Fruit fly (Drosophila melanogaster) whole organism, embryonic: Measurements from ENCODE around the gene Jon99Ci.

Experiments used
- Ada2b ChIP-seq: fragments of 200-800 bp; sonication (Bioruptor generic); IDR thresholded peaks from 2 replicates; pipeline ENCODE4 v1.3.6; 2022; ENCODE audit warnings: missing biosample characterization, missing genetic modification characterization
- Antp ChIP-seq: fragments of 200-800 bp; sonication (Bioruptor generic); optimal IDR thresholded peaks from 3 replicates; lab custom pipeline; 2016; ENCODE audit warnings: missing biosample characterization, missing genetic modification characterization
- Awh ChIP-seq: fragments of 200-800 bp; sonication (Bioruptor generic); IDR thresholded peaks from 2 replicates; pipeline ENCODE4, ENCODE4 v1.3.6; 2022; ENCODE audit warnings: missing biosample characterization, missing genetic modification characterization
- BtbVII ChIP-seq: fragments of 200-800 bp; sonication (Bioruptor generic); optimal IDR thresholded peaks from 3 replicates; lab custom pipeline; 2017; ENCODE audit warnings: missing biosample characterization, mild to moderate bottlenecking, missing genetic modification characterization
- CG10431 ChIP-seq: fragments of 200-800 bp; sonication (Bioruptor generic); optimal IDR thresholded peaks from 3 replicates; lab custom pipeline; 2018; ENCODE audit warnings: missing biosample characterization, mild to moderate bottlenecking, missing genetic modification characterization
- CG12769 ChIP-seq: fragments of 200-800 bp; sonication (Bioruptor generic); optimal IDR thresholded peaks from 2 replicates; lab custom pipeline; 2019; ENCODE audit warnings: missing biosample characterization, mild to moderate bottlenecking, missing genetic modification characterization, moderate library complexity
- CG12942 ChIP-seq: fragments of 200-800 bp; sonication (Bioruptor generic); optimal IDR thresholded peaks from 3 replicates; lab custom pipeline; 2016; ENCODE audit warnings: missing biosample characterization, missing genetic modification characterization
- CG15073 ChIP-seq: fragments of 200-800 bp; sonication (Bioruptor generic); optimal IDR thresholded peaks from 2 replicates; lab custom pipeline; 2016; ENCODE audit warnings: missing biosample characterization, missing genetic modification characterization
- CG17385 ChIP-seq: fragments of 200-800 bp; sonication (Bioruptor generic); optimal IDR thresholded peaks from 3 replicates; lab custom pipeline; 2018; ENCODE audit warnings: missing biosample characterization, mild to moderate bottlenecking, missing genetic modification characterization
- CG17568 ChIP-seq: fragments of 200-800 bp; sonication (Bioruptor generic); optimal IDR thresholded peaks from 2 replicates; lab custom pipeline; 2018; ENCODE audit warnings: missing biosample characterization, mild to moderate bottlenecking, missing genetic modification characterization, moderate library complexity
- CG17612 ChIP-seq: fragments of 200-800 bp; sonication (Bioruptor generic); IDR thresholded peaks from 2 replicates; pipeline ENCODE4 v1.3.6; 2022; ENCODE audit warnings: missing biosample characterization, missing genetic modification characterization
- CG18476 ChIP-seq: fragments of 200-800 bp; sonication (Bioruptor generic); optimal IDR thresholded peaks from 2 replicates; lab custom pipeline; 2016; ENCODE audit warnings: missing biosample characterization, mild to moderate bottlenecking, missing genetic modification characterization
- CG18764 ChIP-seq: fragments of 200-800 bp; sonication (Bioruptor generic); optimal IDR thresholded peaks from 3 replicates; lab custom pipeline; 2016; ENCODE audit warnings: missing biosample characterization, missing genetic modification characterization
- CG2116 ChIP-seq: fragments of 200-800 bp; sonication (Bioruptor generic); optimal IDR thresholded peaks from 3 replicates; lab custom pipeline; 2018; ENCODE audit warnings: missing biosample characterization, mild to moderate bottlenecking, missing genetic modification characterization
- CG2202 ChIP-seq: fragments of 200-800 bp; sonication (Bioruptor generic); optimal IDR thresholded peaks from 2 replicates; lab custom pipeline; 2018; ENCODE audit warnings: missing biosample characterization, mild to moderate bottlenecking, missing genetic modification characterization
- CG30020 ChIP-seq: fragments of 200-800 bp; optimal IDR thresholded peaks from 2 replicates; lab custom pipeline; 2019; ENCODE audit warnings: missing biosample characterization, mild to moderate bottlenecking, missing genetic modification characterization, moderate library complexity
- CG34376 ChIP-seq: fragments of 200-800 bp; sonication (Bioruptor generic); optimal IDR thresholded peaks from 2 replicates; lab custom pipeline; 2018; ENCODE audit warnings: missing biosample characterization, mild to moderate bottlenecking, missing genetic modification characterization
- CG3726 ChIP-seq: fragments of 200-800 bp; sonication (Bioruptor generic); IDR thresholded peaks from 3 replicates; pipeline ENCODE4, ENCODE4 v1.3.6; 2022; ENCODE audit warnings: missing biosample characterization, missing genetic modification characterization
- CG4282 ChIP-seq: fragments of 200-800 bp; sonication (Bioruptor generic); optimal IDR thresholded peaks from 2 replicates; lab custom pipeline; 2016; ENCODE audit warnings: missing biosample characterization, missing genetic modification characterization
- CG4360 ChIP-seq: fragments of 200-800 bp; sonication (Bioruptor generic); IDR thresholded peaks from 2 replicates; pipeline ENCODE4 v1.3.6; 2022; ENCODE audit warnings: missing biosample characterization, missing genetic modification characterization
- CG4854 ChIP-seq: fragments of 200-800 bp; sonication (Bioruptor generic); optimal IDR thresholded peaks from 2 replicates; lab custom pipeline; 2016; ENCODE audit warnings: missing biosample characterization, missing genetic modification characterization, inconsistent platforms
- CG6254 ChIP-seq: fragments of 200-800 bp; sonication (Bioruptor generic); optimal IDR thresholded peaks from 3 replicates; lab custom pipeline; 2017; ENCODE audit warnings: mild to moderate bottlenecking, missing biosample characterization, missing genetic modification reagents, missing genetic modification characterization
- CG9215 ChIP-seq: fragments of 200-800 bp; sonication (Bioruptor generic); IDR thresholded peaks from 2 replicates; pipeline ENCODE4 v1.3.6; 2022; ENCODE audit warnings: missing biosample characterization, missing genetic modification characterization
- CG9797 ChIP-seq: fragments of 200-800 bp; sonication (Bioruptor generic); optimal IDR thresholded peaks from 3 replicates; lab custom pipeline; 2018; ENCODE audit warnings: missing biosample characterization, mild to moderate bottlenecking, missing genetic modification characterization
- Chrac-16 ChIP-seq: fragments of 200-800 bp; sonication (Bioruptor generic); optimal IDR thresholded peaks from 3 replicates; lab custom pipeline; 2016; ENCODE audit warnings: missing biosample characterization, missing genetic modification characterization
- Elba2 ChIP-seq: fragments of 200-800 bp; sonication (Bioruptor generic); optimal IDR thresholded peaks from 3 replicates; lab custom pipeline; 2016; ENCODE audit warnings: missing biosample characterization, missing genetic modification characterization
- HLH3B ChIP-seq: fragments of 200-800 bp; sonication (Bioruptor generic); IDR thresholded peaks from 2 replicates; pipeline ENCODE4 v1.3.6; 2022; ENCODE audit warnings: missing biosample characterization, missing genetic modification characterization
- Hand ChIP-seq: fragments of 200-800 bp; sonication (Bioruptor generic); optimal IDR thresholded peaks from 2 replicates; lab custom pipeline; 2017; ENCODE audit warnings: mild to moderate bottlenecking, missing biosample characterization, missing genetic modification reagents, missing genetic modification characterization
- Hr3 ChIP-seq: fragments of 200-800 bp; sonication (Bioruptor generic); optimal IDR thresholded peaks from 3 replicates; lab custom pipeline; 2016; ENCODE audit warnings: missing biosample characterization, missing genetic modification characterization
- Kr ChIP-seq: fragments of 200-800 bp; sonication (Bioruptor generic); optimal IDR thresholded peaks from 2 replicates; lab custom pipeline; 2017; ENCODE audit warnings: missing biosample characterization, mild to moderate bottlenecking, missing genetic modification characterization
- Pdp1 ChIP-seq, 2 experiments: fragments of 200-800 bp; sonication (Bioruptor generic); optimal IDR thresholded peaks; 3 replicates each; lab custom pipeline; 2016; ENCODE audit warnings: missing biosample characterization in 2 of 2, missing genetic modification characterization in 2 of 2, mild to moderate bottlenecking in 1 of 2, moderate library complexity in 1 of 2
- Poxn ChIP-seq: fragments of 200-800 bp; sonication (Bioruptor generic); IDR thresholded peaks from 2 replicates; pipeline ENCODE4 v1.3.6; 2022; ENCODE audit warnings: missing biosample characterization, missing genetic modification characterization
- Side ChIP-seq: fragments of 200-800 bp; sonication (Bioruptor generic); optimal IDR thresholded peaks from 2 replicates; lab custom pipeline; 2016; ENCODE audit warnings: missing biosample characterization, missing genetic modification characterization
- Stat92E ChIP-seq, 3 experiments: fragments of >200 bp in 2 of 3; fragments of 200-800 bp in 1 of 3; sonication (Bioruptor generic) in 1 of 3; optimal IDR thresholded peaks; 2 replicates each; lab custom pipeline; 2017 to 2019; ENCODE audit warnings: missing biosample characterization in 3 of 3, missing genetic modification characterization in 3 of 3, mild to moderate bottlenecking in 1 of 3, moderate library complexity in 1 of 3
- ap ChIP-seq: fragments of 200-800 bp; sonication (Bioruptor generic); IDR thresholded peaks from 2 replicates; pipeline ENCODE4 v1.3.6; 2022; ENCODE audit warnings: missing biosample characterization, missing genetic modification characterization
- btn ChIP-seq: fragments of 200-800 bp; sonication (Bioruptor generic); optimal IDR thresholded peaks from 2 replicates; lab custom pipeline; 2016; ENCODE audit warnings: missing biosample characterization, missing genetic modification characterization
- cas ChIP-seq: fragments of 200-800 bp; sonication (Bioruptor generic); IDR thresholded peaks from 2 replicates; pipeline ENCODE4 v1.3.6; 2022; ENCODE audit warnings: missing biosample characterization, missing genetic modification characterization
- crc ChIP-seq: fragments of 200-800 bp; sonication (Bioruptor generic); optimal IDR thresholded peaks from 2 replicates; lab custom pipeline; 2016; ENCODE audit warnings: missing biosample characterization, missing genetic modification characterization
- emc ChIP-seq: fragments of 200-800 bp; sonication (Bioruptor generic); optimal IDR thresholded peaks from 2 replicates; lab custom pipeline; 2016; ENCODE audit warnings: missing biosample characterization, missing genetic modification characterization
- eyg ChIP-seq: fragments of 200-800 bp; sonication (Bioruptor generic); optimal IDR thresholded peaks from 3 replicates; lab custom pipeline; 2016; ENCODE audit warnings: missing biosample characterization, missing genetic modification characterization
- fd102C ChIP-seq: fragments of 200-800 bp; sonication (Bioruptor generic); optimal IDR thresholded peaks from 2 replicates; lab custom pipeline; 2018; ENCODE audit warnings: missing biosample characterization, mild to moderate bottlenecking, missing genetic modification characterization, moderate library complexity
- fd96Cb ChIP-seq: fragments of 200-800 bp; sonication (Bioruptor generic); optimal IDR thresholded peaks from 2 replicates; lab custom pipeline; 2018; ENCODE audit warnings: missing biosample characterization, mild to moderate bottlenecking, missing genetic modification characterization, moderate library complexity
- gem ChIP-seq: fragments of 200-800 bp; sonication (Bioruptor generic); optimal IDR thresholded peaks from 2 replicates; lab custom pipeline; 2019; ENCODE audit warnings: missing biosample characterization, mild to moderate bottlenecking, missing genetic modification characterization, moderate library complexity
- hth ChIP-seq: fragments of >200 bp; optimal IDR thresholded peaks from 2 replicates; lab custom pipeline; 2017; ENCODE audit warnings: inconsistent platforms
- lov ChIP-seq, 2 experiments: fragments of 200-800 bp in 1 of 2; fragments of >200 bp in 1 of 2; sonication (Bioruptor generic) in 1 of 2; IDR thresholded peaks in 1 of 2; optimal IDR thresholded peaks in 1 of 2; 2 replicates in 1 of 2; 3 replicates in 1 of 2; pipeline versions ENCODE4 v1.3.6 to Lab custom; 2017 to 2022; ENCODE audit warnings: missing biosample characterization in 1 of 2, missing genetic modification characterization in 1 of 2
- nerfin-2 ChIP-seq: fragments of 200-800 bp; sonication (Bioruptor generic); IDR thresholded peaks from 2 replicates; pipeline ENCODE4 v1.3.6; 2022; ENCODE audit warnings: missing biosample characterization, missing genetic modification characterization; ENCODE audit not compliant: partially characterized antibody
- onecut ChIP-seq: fragments of 200-800 bp; sonication (Bioruptor generic); IDR thresholded peaks from 2 replicates; pipeline ENCODE4 v1.3.6; 2022; ENCODE audit warnings: missing biosample characterization, missing genetic modification characterization
- pros ChIP-seq: fragments of 200-800 bp; sonication (Bioruptor generic); optimal IDR thresholded peaks from 3 replicates; lab custom pipeline; 2019; ENCODE audit warnings: missing biosample characterization, mild to moderate bottlenecking, missing genetic modification characterization, moderate library complexity
- pum ChIP-seq: fragments of 200-800 bp; sonication (Bioruptor generic); optimal IDR thresholded peaks from 2 replicates; lab custom pipeline; 2016; ENCODE audit warnings: missing biosample characterization, missing genetic modification characterization
- sim ChIP-seq: fragments of 200-800 bp; sonication (Bioruptor generic); IDR thresholded peaks from 2 replicates; pipeline ENCODE4 v1.3.6; 2022; ENCODE audit warnings: missing biosample characterization, missing genetic modification characterization
- slbo ChIP-seq: fragments of 200-800 bp; sonication (Bioruptor generic); IDR thresholded peaks from 2 replicates; pipeline ENCODE4 v1.3.6; 2022; ENCODE audit warnings: missing biosample characterization, missing genetic modification characterization

The Jon99Ci gene

DNA sequence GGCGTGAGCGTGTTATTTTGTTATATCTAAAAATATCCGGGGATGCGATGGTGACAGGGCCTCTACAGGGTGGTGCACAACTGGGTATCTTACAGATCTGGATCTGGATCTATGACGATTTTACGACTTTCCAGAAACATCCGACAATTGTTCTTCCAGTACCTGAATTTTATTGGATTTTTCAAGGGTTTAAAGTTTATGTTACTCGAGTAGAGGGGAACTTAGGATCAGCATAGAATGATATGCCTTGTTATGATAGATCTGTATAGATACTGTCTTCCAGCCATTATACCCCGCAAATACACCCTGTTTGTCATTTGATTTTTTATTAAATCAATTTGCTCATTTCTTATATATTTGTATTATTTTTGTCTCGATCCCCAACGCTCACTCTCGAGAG is 31.6 kb downstream of the Jon99Ci start (continued):
- TF ChIP-seq HLH3B (GFP tag; lab: Robert Waterston, UW) (peak; percentile 67), Stat92E (GFP tag; optimal IDR thresholded peaks at IDR 0.05; lab: Kevin White, UChicago) (no peak), CG6254 (GFP tag; lab: Kevin White, UChicago) (peak; percentile 48), emc (GFP tag; lab: Kevin White, UChicago) (no peak), pros (GFP tag; lab: Kevin White, UChicago) (no peak), Kr (GFP tag; lab: Kevin White, UChicago) (no peak), crc (peak; percentile 39), CG30020 (no peak), CG12942 (GFP tag; lab: Kevin White, UChicago) (no peak), Hr3 (GFP tag; lab: Kevin White, UChicago) (peak; percentile 29), CG34376 (GFP tag; lab: Kevin White, UChicago) (peak; percentile 6), Antp (GFP tag; lab: Kevin White, UChicago) (peak; percentile 22), Awh (0 out of 2 replicates have a peak, but pooled peaks have one; percentile 33), pum (GFP tag; lab: Kevin White, UChicago) (peak; percentile 34), CG4282 (no peak), Pdp1 (GFP tag; optimal IDR thresholded peaks at IDR 0.05; lab: Kevin White, UChicago) (peak; percentile 18 to 35), onecut (GFP tag; lab: Robert Waterston, UW) (peak; percentile 20; the same call in 1 of the 2 replicates), sim (GFP tag; lab: Robert Waterston, UW) (no peak), CG10431 (GFP tag; lab: Kevin White, UChicago) (no peak), cas (GFP tag; lab: Robert Waterston, UW) (no peak), Side (GFP tag; lab: Kevin White, UChicago) (peak; percentile 4), CG18476 (GFP tag; lab: Kevin White, UChicago) (no peak), btn (GFP tag; lab: Kevin White, UChicago) (no peak), Poxn (no peak), fd96Cb (tag; lab: Kevin White, UChicago) (peak; percentile 53), CG17385 (GFP tag; lab: Kevin White, UChicago) (peak; percentile 57), CG17612 (GFP tag; lab: Robert Waterston, UW) (no peak), CG4360 (no peak), slbo (peak; percentile 73), CG4854 (peak; percentile 19), CG18764 (GFP tag; lab: Kevin White, UChicago) (no peak), CG3726 (GFP tag; lab: Robert Waterston, UW) (no peak), lov (optimal IDR thresholded peaks at IDR 0.05; lab: Kevin White, UChicago) (no peak), lov (GFP tag; IDR thresholded peaks at IDR 0.05; lab: Robert Waterston, UW) (no peak), CG2202 (tag; lab: Kevin White, UChicago) (no peak), Elba2 (no peak), ap (GFP tag; lab: Robert Waterston, UW) (no peak), CG2116 (GFP tag; lab: Kevin White, UChicago) (no peak), fd102C (no peak), hth (lab: Kevin White, UChicago) (no peak), CG15073 (GFP tag; lab: Kevin White, UChicago) (no peak), Ada2b (GFP tag; lab: Robert Waterston, UW) (peak; percentile 65), CG9797 (GFP tag; lab: Kevin White, UChicago) (no peak), gem (tag; lab: Kevin White, UChicago) (peak; percentile 78), CG9215 (GFP tag; lab: Robert Waterston, UW) (peak; percentile 70), Chrac-16 (GFP tag; lab: Kevin White, UChicago) (peak; percentile 7), nerfin-2 (no peak), CG12769 (tag; lab: Kevin White, UChicago) (no peak), CG17568 (GFP tag; lab: Kevin White, UChicago) (peak; percentile 35), Hand (no peak), eyg (no peak), BtbVII (GFP tag; lab: Kevin White, UChicago) (peak; percentile 58)
